Fruit fly (Drosophila melanogaster): ENCODE measurements around the gene eIF3e.

Gene eIF3e

dm6 chr3L:16782218-16782763 is 4.5 kb downstream of the eIF3e start (continued):
- TF ChIP-seq HLH4C (GFP tag; IDR thresholded peaks at IDR 0.05; ENCODE audit: partially characterized antibody) (no peak), Lhr (GFP tag; optimal IDR thresholded peaks at IDR 0.05) (peak; percentile 15), CG1792 (GFP tag; optimal IDR thresholded peaks at IDR 0.05) (peak; percentile 74), CG6254 (GFP tag; optimal IDR thresholded peaks at IDR 0.05) (peak; percentile 64), CG11093 (GFP tag; IDR thresholded peaks at IDR 0.05) (peak; percentile 64; the same call in 1 of the 3 replicates), tap (tag; optimal IDR thresholded peaks at IDR 0.05) (no peak), ewg (GFP tag; optimal IDR thresholded peaks at IDR 0.05) (peak; percentile 62), CG12071 (GFP tag; optimal IDR thresholded peaks at IDR 0.05) (peak; percentile 55), CG7839 (tag; optimal IDR thresholded peaks at IDR 0.05) (peak; percentile 83), CG7556 (GFP tag; optimal IDR thresholded peaks at IDR 0.05) (peak; percentile 75), Chrac-16 (GFP tag; optimal IDR thresholded peaks at IDR 0.05) (peak; percentile 72), zen (tag; optimal IDR thresholded peaks at IDR 0.05) (peak; percentile 60), crc (GFP tag; optimal IDR thresholded peaks at IDR 0.05) (peak; percentile 58), CG2889 (GFP tag; IDR thresholded peaks at IDR 0.05) (0 out of 3 replicates have a peak, but pooled peaks have one; percentile 20), twi (tag; optimal IDR thresholded peaks at IDR 0.05) (no peak), PHDP (tag; optimal IDR thresholded peaks at IDR 0.05) (no peak), CG10959 (GFP tag; IDR thresholded peaks at IDR 0.05) (peak; percentile 83), disco-r (GFP tag; optimal IDR thresholded peaks at IDR 0.05) (peak; percentile 36), nerfin-1 (tag; optimal IDR thresholded peaks at IDR 0.05) (peak; percentile 52), Mrtf (GFP tag; IDR thresholded peaks at IDR 0.05) (peak; percentile 65; the same call in 2 of the 3 replicates), Kr (GFP tag; optimal IDR thresholded peaks at IDR 0.05) (no peak), Myb (GFP tag; optimal IDR thresholded peaks at IDR 0.05) (no peak), CG2116 (GFP tag; optimal IDR thresholded peaks at IDR 0.05) (peak; percentile 40), vvl (GFP tag; IDR thresholded peaks at IDR 0.05) (peak; percentile 87), H15 (GFP tag; IDR thresholded peaks at IDR 0.05) (peak; percentile 62), CG7271 (tag; optimal IDR thresholded peaks at IDR 0.05) (no peak), slp2 (GFP tag; optimal IDR thresholded peaks at IDR 0.05) (peak; percentile 27), az2 (GFP tag; optimal IDR thresholded peaks at IDR 0.05) (peak; percentile 70), Antp (GFP tag; optimal IDR thresholded peaks at IDR 0.05) (peak; percentile 63), vnd (GFP tag; IDR thresholded peaks at IDR 0.05; ENCODE audit: partially characterized antibody) (no peak), CG11085 (GFP tag; IDR thresholded peaks at IDR 0.05) (0 out of 2 replicates have a peak, but pooled peaks have one; percentile 31), CrebB (tag; optimal IDR thresholded peaks at IDR 0.05) (peak; percentile 36), pho (GFP tag; optimal IDR thresholded peaks at IDR 0.05) (peak; percentile 50), Dbx (GFP tag; IDR thresholded peaks at IDR 0.05) (peak; percentile 68; the same call in 2 of the 3 replicates), ap (GFP tag; IDR thresholded peaks at IDR 0.05) (peak; percentile 65), CG11560 (tag; IDR thresholded peaks at IDR 0.05) (no peak), Hr3 (GFP tag; optimal IDR thresholded peaks at IDR 0.05) (peak; percentile 52), br (optimal IDR thresholded peaks at IDR 0.05) (no peak), D19B (GFP tag; optimal IDR thresholded peaks at IDR 0.05) (peak; percentile 9), GATAe (GFP tag; conservative IDR thresholded peaks at IDR 0.05) (peak; percentile 39; the same call in 1 of the 2 replicates), CG3847 (GFP tag; IDR thresholded peaks at IDR 0.05) (0 out of 2 replicates have a peak, but pooled peaks have one; percentile 7), en (GFP tag; optimal IDR thresholded peaks at IDR 0.05) (peak; percentile 61), CG12155 (GFP tag; optimal IDR thresholded peaks at IDR 0.05) (peak; percentile 55), CG10979 (tag; optimal IDR thresholded peaks at IDR 0.05) (peak; percentile 85), fru (optimal IDR thresholded peaks at IDR 0.05) (no peak), Poxn (GFP tag; IDR thresholded peaks at IDR 0.05) (no peak), gro (GFP tag; optimal IDR thresholded peaks at IDR 0.05) (peak; percentile 10), CG17361 (GFP tag; IDR thresholded peaks at IDR 0.05) (no peak; the same call in none of the 3 replicates), CG6689 (GFP tag; IDR thresholded peaks at IDR 0.05) (peak; percentile 77), sd (tag; optimal IDR thresholded peaks at IDR 0.05) (no peak), ro (GFP tag; IDR thresholded peaks at IDR 0.05) (no peak)
